Worm (Caenorhabditis elegans): ENCODE measurements around the gene cisd-1.

Gene cisd-1

ce11 chrII:11469574-11470108 lies at the start of gene cisd-1:
cisd-1 (minus strand) TSS chrII:11469624.
- TF ChIP-seq atf-7 (tag; optimal IDR thresholded peaks at IDR 0.05) (peak; percentile 32), nhr-80 (tag; optimal IDR thresholded peaks at IDR 0.05) (peak; percentile 61), F49E8.2 (tag; optimal IDR thresholded peaks at IDR 0.05; ENCODE audit: insufficient read depth) (no peak), lir-1 (GFP tag; conservative IDR thresholded peaks at IDR 0.05) (no peak), cebp-1 (GFP tag; IDR thresholded peaks at IDR 0.05) (peak; percentile 25; the same call in 1 of the 2 replicates), cebp-1 (tag; optimal IDR thresholded peaks at IDR 0.05) (peak; percentile 59), ztf-3 (GFP tag; optimal IDR thresholded peaks at IDR 0.05) (no peak), madf-6 (GFP tag; IDR thresholded peaks at IDR 0.05) (0 out of 2 replicates have a peak, but pooled peaks have one; percentile 16), let-526 (GFP tag; IDR thresholded peaks at IDR 0.05) (no peak), pbrm-1 (GFP tag; IDR thresholded peaks at IDR 0.05) (0 out of 2 replicates have a peak, but pooled peaks have one; percentile 30), Y67H2A.10 (GFP tag; conservative IDR thresholded peaks at IDR 0.05) (no peak), ccch-3 (GFP tag; optimal IDR thresholded peaks at IDR 0.05) (no peak), lsl-1 (GFP tag; optimal IDR thresholded peaks at IDR 0.05) (no peak), lin-54 (GFP tag; optimal IDR thresholded peaks at IDR 0.05) (no peak), bed-1 (GFP tag; IDR thresholded peaks at IDR 0.05) (no peak), tbp1 (GFP tag; optimal IDR thresholded peaks at IDR 0.05) (no peak), nhr-90 (tag; optimal IDR thresholded peaks at IDR 0.05) (no peak), die-1 (tag; optimal IDR thresholded peaks at IDR 0.05) (no peak), ztf-18 (tag; optimal IDR thresholded peaks at IDR 0.05) (peak; percentile 5), dpff-1 (tag; optimal IDR thresholded peaks at IDR 0.05) (no peak), ekl-4 (GFP tag; IDR thresholded peaks at IDR 0.05) (0 out of 2 replicates have a peak, but pooled peaks have one; percentile 32)

ce11 chrII:11518184-11518583 lies 48.8 kb upstream of the cisd-1 start, which contains the start of gene B0334.10:
B0334.10 (plus strand) TSS chrII:11518484.
- no peak for TF ChIP-seq fkh-3 (tag; optimal IDR thresholded peaks at IDR 0.05)
- TF ChIP-seq Y79H2A.3 (GFP tag; conservative IDR thresholded peaks at IDR 0.05): no peak
- TF ChIP-seq lsl-1 (GFP tag; optimal IDR thresholded peaks at IDR 0.05): no peak
- TF ChIP-seq let-607 (tag; optimal IDR thresholded peaks at IDR 0.05): no peak
- no peak for TF ChIP-seq aptf-3 (GFP tag; IDR thresholded peaks at IDR 0.05)
- no peak for TF ChIP-seq T26A5.8 (tag; optimal IDR thresholded peaks at IDR 0.05)
- no peak for TF ChIP-seq nfya-1 (tag; optimal IDR thresholded peaks at IDR 0.05; ENCODE audit: borderline replicate concordance, insufficient read depth)
- TF ChIP-seq ceh-91 (GFP tag; IDR thresholded peaks at IDR 0.05): no peak
- TF ChIP-seq die-1 (tag; optimal IDR thresholded peaks at IDR 0.05): no peak
- no peak for TF ChIP-seq nhr-120 (GFP tag; IDR thresholded peaks at IDR 0.05)
- no peak for TF ChIP-seq unc-62 (GFP tag; optimal IDR thresholded peaks at IDR 0.05)
- TF ChIP-seq B0019.2 (GFP tag; conservative IDR thresholded peaks at IDR 0.05): no peak
- TF ChIP-seq lin-35 (GFP tag; optimal IDR thresholded peaks at IDR 0.05): no peak
- TF ChIP-seq snpc-1.3 (tag; optimal IDR thresholded peaks at IDR 0.05; ENCODE audit: insufficient read depth): no peak
- TF ChIP-seq nhr-90 (tag; optimal IDR thresholded peaks at IDR 0.05): no peak
- no peak for TF ChIP-seq rcor-1 (GFP tag; IDR thresholded peaks at IDR 0.05)
- TF ChIP-seq cebp-2 (GFP tag; IDR thresholded peaks at IDR 0.05): no peak
- no peak for TF ChIP-seq K11D2.4 (GFP tag; IDR thresholded peaks at IDR 0.05)
- TF ChIP-seq ZK185.1 (tag; optimal IDR thresholded peaks at IDR 0.05; ENCODE audit: poor library complexity, severe bottlenecking): no peak
- TF ChIP-seq sptf-2 (GFP tag; optimal IDR thresholded peaks at IDR 0.05): no peak

Data from whole organism, young adult.